Fruit fly (Drosophila melanogaster) whole organism, embryonic: Measurements from ENCODE around the gene CG9837.
A peak's percentile ranks its signal among the peaks of the same experiment; 100 is the strongest.

Source experiments
- ATbp ChIP-seq: fragments of 200-800 bp; sonication (Bioruptor generic); optimal IDR thresholded peaks from 2 replicates; lab custom pipeline; 2017; ENCODE audit warnings: missing biosample characterization, mild to moderate bottlenecking, missing genetic modification characterization, missing genetic modification reagents
- Awh ChIP-seq: fragments of 200-800 bp; sonication (Bioruptor generic); IDR thresholded peaks from 2 replicates; pipeline ENCODE4, ENCODE4 v1.3.6; 2022; ENCODE audit warnings: missing biosample characterization, missing genetic modification characterization
- CG10274 ChIP-seq: fragments of 200-800 bp; sonication (Bioruptor generic); optimal IDR thresholded peaks from 3 replicates; lab custom pipeline; 2017; ENCODE audit warnings: missing biosample characterization, mild to moderate bottlenecking, missing genetic modification characterization
- CG10979 ChIP-seq: fragments of 200-800 bp; sonication (Bioruptor generic); optimal IDR thresholded peaks from 2 replicates; lab custom pipeline; 2018; ENCODE audit warnings: missing biosample characterization, mild to moderate bottlenecking, missing genetic modification characterization, moderate library complexity
- CG12391 ChIP-seq: fragments of 200-800 bp; sonication (Bioruptor generic); optimal IDR thresholded peaks from 3 replicates; lab custom pipeline; 2018; ENCODE audit warnings: missing biosample characterization, mild to moderate bottlenecking, missing genetic modification characterization, moderate library complexity
- CG15269 ChIP-seq: fragments of 200-800 bp; sonication (Bioruptor generic); optimal IDR thresholded peaks from 2 replicates; lab custom pipeline; 2018; ENCODE audit warnings: missing biosample characterization, mild to moderate bottlenecking, missing genetic modification characterization, moderate library complexity
- CG1602 ChIP-seq: fragments of 200-800 bp; sonication (Bioruptor generic); optimal IDR thresholded peaks from 3 replicates; lab custom pipeline; 2016; ENCODE audit warnings: missing biosample characterization, missing genetic modification characterization
- CG16863 ChIP-seq: fragments of 200-800 bp; sonication (Bioruptor generic); optimal IDR thresholded peaks from 3 replicates; lab custom pipeline; 2016; ENCODE audit warnings: missing biosample characterization, missing genetic modification characterization
- CG17359 ChIP-seq: fragments of 200-800 bp; sonication (Bioruptor generic); optimal IDR thresholded peaks from 3 replicates; lab custom pipeline; 2018; ENCODE audit warnings: missing biosample characterization, mild to moderate bottlenecking, missing genetic modification characterization, moderate library complexity
- CG2199 ChIP-seq: fragments of 200-800 bp; sonication (Bioruptor generic); IDR thresholded peaks from 3 replicates; pipeline ENCODE4 v1.3.6; 2022; ENCODE audit warnings: missing biosample characterization, missing genetic modification characterization
- CG2712 ChIP-seq: fragments of 200-800 bp; optimal IDR thresholded peaks from 3 replicates; lab custom pipeline; 2019; ENCODE audit warnings: missing biosample characterization, mild to moderate bottlenecking, missing genetic modification characterization, moderate library complexity
- CG4820 ChIP-seq: fragments of 200-800 bp; sonication (Bioruptor generic); optimal IDR thresholded peaks from 3 replicates; lab custom pipeline; 2016; ENCODE audit warnings: missing biosample characterization, missing genetic modification characterization
- CG8281 ChIP-seq: fragments of 200-800 bp; sonication (Bioruptor generic); optimal IDR thresholded peaks from 2 replicates; lab custom pipeline; 2018; ENCODE audit warnings: missing biosample characterization, mild to moderate bottlenecking, missing genetic modification characterization, moderate library complexity
- CG9727 ChIP-seq: fragments of 200-800 bp; sonication (Bioruptor generic); optimal IDR thresholded peaks from 3 replicates; lab custom pipeline; 2017; ENCODE audit warnings: missing biosample characterization, mild to moderate bottlenecking, missing genetic modification characterization
- CG9797 ChIP-seq: fragments of 200-800 bp; sonication (Bioruptor generic); optimal IDR thresholded peaks from 3 replicates; lab custom pipeline; 2018; ENCODE audit warnings: missing biosample characterization, mild to moderate bottlenecking, missing genetic modification characterization
- CkIIα-i1 ChIP-seq: fragments of 200-800 bp; sonication (Bioruptor generic); IDR thresholded peaks from 2 replicates; pipeline ENCODE4 v1.3.6; 2022; ENCODE audit warnings: missing biosample characterization, missing genetic modification characterization
- Gsc ChIP-seq: fragments of 200-800 bp; sonication (Bioruptor generic); IDR thresholded peaks from 2 replicates; pipeline ENCODE4 v1.3.6; 2022; ENCODE audit warnings: missing biosample characterization, missing genetic modification characterization
- H15 ChIP-seq: fragments of 200-800 bp; sonication (Bioruptor generic); IDR thresholded peaks from 3 replicates; pipeline ENCODE4 v1.3.6; 2022; ENCODE audit warnings: missing biosample characterization, missing genetic modification characterization
- HmgD ChIP-seq: fragments of 200-800 bp; sonication (Bioruptor generic); optimal IDR thresholded peaks from 3 replicates; lab custom pipeline; 2016; ENCODE audit warnings: missing biosample characterization, missing genetic modification characterization
- Hmr ChIP-seq: fragments of 200-800 bp; sonication (Bioruptor generic); optimal IDR thresholded peaks from 3 replicates; lab custom pipeline; 2017; ENCODE audit warnings: mild to moderate bottlenecking, missing biosample characterization, missing genetic modification reagents, missing genetic modification characterization
- Hr3 ChIP-seq: fragments of 200-800 bp; sonication (Bioruptor generic); optimal IDR thresholded peaks from 3 replicates; lab custom pipeline; 2016; ENCODE audit warnings: missing biosample characterization, missing genetic modification characterization
- Lim3 ChIP-seq: fragments of 200-800 bp; sonication (Bioruptor generic); IDR thresholded peaks from 2 replicates; pipeline ENCODE4 v1.3.6; 2022; ENCODE audit warnings: missing biosample characterization, missing genetic modification characterization
- Mad ChIP-seq: fragments of 200-800 bp; sonication (Bioruptor generic); optimal IDR thresholded peaks from 2 replicates; lab custom pipeline; 2016; ENCODE audit warnings: missing biosample characterization, missing genetic modification characterization
- Med ChIP-seq: fragments of 200-800 bp; sonication (Bioruptor generic); peaks from one replicate; lab custom pipeline; 2016; ENCODE audit warnings: missing biosample characterization, missing genetic modification characterization, mild to moderate bottlenecking, inconsistent platforms, moderate library complexity
- Mes4 ChIP-seq: fragments of 200-800 bp; sonication (Bioruptor generic); optimal IDR thresholded peaks from 2 replicates; lab custom pipeline; 2016; ENCODE audit warnings: missing biosample characterization, missing genetic modification characterization
- NFAT ChIP-seq: fragments of 200-800 bp; sonication (Bioruptor generic); IDR thresholded peaks from 2 replicates; pipeline ENCODE4 v1.3.6; 2022; ENCODE audit warnings: missing biosample characterization, missing genetic modification characterization
- Optix ChIP-seq: fragments of 200-800 bp; sonication (Bioruptor generic); IDR thresholded peaks from 3 replicates; pipeline ENCODE4 v1.3.6; 2022; ENCODE audit warnings: missing biosample characterization, missing genetic modification characterization
- Xrp1 ChIP-seq: fragments of 200-800 bp; sonication (Bioruptor generic); IDR thresholded peaks from 2 replicates; pipeline ENCODE4 v1.3.6; 2022; ENCODE audit warnings: missing biosample characterization, missing genetic modification characterization
- cad ChIP-seq: fragments of >200 bp; optimal IDR thresholded peaks from 2 replicates; lab custom pipeline; 2017; ENCODE audit warnings: missing biosample characterization, missing genetic modification characterization
- cg ChIP-seq: fragments of 200-800 bp; sonication (Bioruptor generic); optimal IDR thresholded peaks from 3 replicates; lab custom pipeline; 2019; ENCODE audit warnings: missing biosample characterization, mild to moderate bottlenecking, missing genetic modification characterization, moderate library complexity
- croc ChIP-seq: fragments of 200-800 bp; sonication (Bioruptor generic); conservative IDR thresholded peaks from 3 replicates; pipeline ENCODE4 v1.3.6; 2022; ENCODE audit warnings: missing biosample characterization, missing genetic modification characterization
- dmrt11E ChIP-seq: fragments of 200-800 bp; sonication (Bioruptor generic); optimal IDR thresholded peaks from 3 replicates; lab custom pipeline; 2018; ENCODE audit warnings: missing biosample characterization, mild to moderate bottlenecking, missing genetic modification characterization, moderate library complexity
- fd96Cb ChIP-seq: fragments of 200-800 bp; sonication (Bioruptor generic); optimal IDR thresholded peaks from 2 replicates; lab custom pipeline; 2018; ENCODE audit warnings: missing biosample characterization, mild to moderate bottlenecking, missing genetic modification characterization, moderate library complexity
- gem ChIP-seq: fragments of 200-800 bp; sonication (Bioruptor generic); optimal IDR thresholded peaks from 2 replicates; lab custom pipeline; 2019; ENCODE audit warnings: missing biosample characterization, mild to moderate bottlenecking, missing genetic modification characterization, moderate library complexity
- her ChIP-seq: fragments of 200-800 bp; sonication (Bioruptor generic); optimal IDR thresholded peaks from 2 replicates; lab custom pipeline; 2016; ENCODE audit warnings: missing biosample characterization, missing genetic modification characterization
- klu ChIP-seq: fragments of 200-800 bp; sonication (Bioruptor generic); IDR thresholded peaks from 2 replicates; pipeline ENCODE4 v1.3.6; 2022; ENCODE audit warnings: missing biosample characterization, missing genetic modification characterization
- kni ChIP-seq: fragments of 200-800 bp; sonication (Bioruptor generic); optimal IDR thresholded peaks from 3 replicates; lab custom pipeline; 2017; ENCODE audit warnings: mild to moderate bottlenecking, missing biosample characterization, missing genetic modification reagents, missing genetic modification characterization
- lbe ChIP-seq: fragments of 200-800 bp; sonication (Bioruptor generic); optimal IDR thresholded peaks from 2 replicates; lab custom pipeline; 2016; ENCODE audit warnings: missing biosample characterization, mild to moderate bottlenecking, missing genetic modification characterization
- lov ChIP-seq, 2 experiments: fragments of 200-800 bp in 1 of 2; fragments of >200 bp in 1 of 2; sonication (Bioruptor generic) in 1 of 2; IDR thresholded peaks in 1 of 2; optimal IDR thresholded peaks in 1 of 2; 2 replicates in 1 of 2; 3 replicates in 1 of 2; pipeline versions ENCODE4 v1.3.6 to Lab custom; 2017 to 2022; ENCODE audit warnings: missing biosample characterization in 1 of 2, missing genetic modification characterization in 1 of 2
- pros ChIP-seq: fragments of 200-800 bp; sonication (Bioruptor generic); optimal IDR thresholded peaks from 3 replicates; lab custom pipeline; 2019; ENCODE audit warnings: missing biosample characterization, mild to moderate bottlenecking, missing genetic modification characterization, moderate library complexity
- psq ChIP-seq: fragments of 200-800 bp; sonication (Bioruptor generic); optimal IDR thresholded peaks from 2 replicates; lab custom pipeline; 2017; ENCODE audit warnings: missing biosample characterization, missing genetic modification characterization
- ro ChIP-seq: fragments of 200-800 bp; sonication (Bioruptor generic); IDR thresholded peaks from 2 replicates; pipeline ENCODE4 v1.3.6; 2022; ENCODE audit warnings: missing biosample characterization, missing genetic modification characterization
- row ChIP-seq: fragments of 200-800 bp; sonication (Bioruptor generic); IDR thresholded peaks from 3 replicates; pipeline ENCODE4 v1.3.6; 2022; ENCODE audit warnings: missing biosample characterization, missing genetic modification characterization
- sna ChIP-seq: fragments of 200-800 bp; sonication (Bioruptor generic); IDR thresholded peaks from 2 replicates; pipeline ENCODE4 v1.3.6; 2022; ENCODE audit warnings: missing biosample characterization, missing genetic modification characterization; ENCODE audit not compliant: partially characterized antibody
- sqz ChIP-seq: fragments of 200-800 bp; sonication (Bioruptor generic); optimal IDR thresholded peaks from 3 replicates; lab custom pipeline; 2018; ENCODE audit warnings: missing biosample characterization, mild to moderate bottlenecking, missing genetic modification characterization
- tna ChIP-seq: fragments of 200-800 bp; sonication (Bioruptor generic); IDR thresholded peaks from 2 replicates; pipeline ENCODE4 v1.3.6; 2022; ENCODE audit warnings: missing biosample characterization, missing genetic modification characterization; ENCODE audit not compliant: partially characterized antibody
- twi ChIP-seq: fragments of 200-800 bp; optimal IDR thresholded peaks from 2 replicates; lab custom pipeline; 2019; ENCODE audit warnings: missing biosample characterization, mild to moderate bottlenecking, missing genetic modification characterization, moderate library complexity
- zen2 ChIP-seq: fragments of 200-800 bp; sonication (Bioruptor generic); IDR thresholded peaks from 3 replicates; pipeline ENCODE4 v1.3.6; 2022; ENCODE audit warnings: missing biosample characterization, missing genetic modification characterization; ENCODE audit not compliant: partially characterized antibody
- zf30C ChIP-seq: fragments of 200-800 bp; sonication (Bioruptor generic); optimal IDR thresholded peaks from 3 replicates; lab custom pipeline; 2018; ENCODE audit warnings: missing biosample characterization, mild to moderate bottlenecking, missing genetic modification characterization

Gene CG9837

dm6 chr3R:8849373-8850228 is 36.2 kb upstream of the CG9837 start (continued):
- peak; percentile 40 for TF ChIP-seq Med
- TF ChIP-seq Gsc = no peak
- TF ChIP-seq zen2 (GFP tag; lab: Robert Waterston, UW) = no peak
- TF ChIP-seq pros (GFP tag; lab: Kevin White, UChicago) = peak; percentile 14
- TF ChIP-seq Mad (GFP tag; lab: Kevin White, UChicago) = no peak
- no peak for TF ChIP-seq Lim3
- no peak for TF ChIP-seq CG10274 (GFP tag; lab: Kevin White, UChicago)
- peak; percentile 27 for TF ChIP-seq lbe (GFP tag; lab: Kevin White, UChicago)
- TF ChIP-seq her (GFP tag; lab: Kevin White, UChicago) = no peak
- TF ChIP-seq CG2712 (tag; lab: Kevin White, UChicago) = peak; percentile 60
- TF ChIP-seq CG10979 = peak; percentile 59
- peak; percentile 52 for TF ChIP-seq fd96Cb
- TF ChIP-seq Hr3 = no peak
- TF ChIP-seq ro (GFP tag; lab: Robert Waterston, UW) = no peak
- TF ChIP-seq cad (GFP tag; lab: Kevin White, UChicago) = no peak
- no peak for TF ChIP-seq CG8281 (tag; lab: Kevin White, UChicago)
- no peak for TF ChIP-seq CG9797
- no peak for TF ChIP-seq psq (GFP tag; lab: Kevin White, UChicago)
- TF ChIP-seq tna = no peak
- TF ChIP-seq CG1602 (GFP tag; lab: Kevin White, UChicago) = peak; percentile 43
- TF ChIP-seq klu (GFP tag; lab: Robert Waterston, UW) = no peak
- peak; percentile 76 for TF ChIP-seq dmrt11E (tag; lab: Kevin White, UChicago)
- TF ChIP-seq CG12391 = peak; percentile 65
- TF ChIP-seq CG4820 = peak; percentile 41
- TF ChIP-seq CG2199 (GFP tag; lab: Robert Waterston, UW) = peak; percentile 100
- no peak for TF ChIP-seq cg (GFP tag; lab: Kevin White, UChicago)
- TF ChIP-seq CG15269 (tag; lab: Kevin White, UChicago) = peak; percentile 6
- TF ChIP-seq Hmr (GFP tag; lab: Kevin White, UChicago) = peak; percentile 12
- TF ChIP-seq Optix (GFP tag; lab: Robert Waterston, UW) = no peak
- TF ChIP-seq sna (GFP tag; lab: Robert Waterston, UW) = no peak
- peak; percentile 58 for TF ChIP-seq CG9727 (GFP tag; lab: Kevin White, UChicago)
- TF ChIP-seq croc (GFP tag; lab: Robert Waterston, UW) = no peak
- no peak for TF ChIP-seq H15 (GFP tag; lab: Robert Waterston, UW)
- no peak for TF ChIP-seq NFAT (GFP tag; lab: Robert Waterston, UW)
- no peak for TF ChIP-seq CG16863
- TF ChIP-seq row = peak; percentile 36; the same call in 2 of the 3 replicates
- peak; percentile 55; the same call in 1 of the 2 replicates for TF ChIP-seq Xrp1 (GFP tag; lab: Robert Waterston, UW)
- TF ChIP-seq ATbp (GFP tag; lab: Kevin White, UChicago) = peak; percentile 19
- TF ChIP-seq CG17359 (tag; lab: Kevin White, UChicago) = peak; percentile 35
- TF ChIP-seq Mes4 (GFP tag; lab: Kevin White, UChicago) = peak; percentile 2
- no peak for TF ChIP-seq Awh (GFP tag; lab: Robert Waterston, UW)
- peak; percentile 73 for TF ChIP-seq gem (tag; lab: Kevin White, UChicago)
- peak; percentile 70 for TF ChIP-seq kni (GFP tag; lab: Kevin White, UChicago)
- no peak for TF ChIP-seq lov (optimal IDR thresholded peaks at IDR 0.05; lab: Kevin White, UChicago)
- TF ChIP-seq lov (GFP tag; IDR thresholded peaks at IDR 0.05; lab: Robert Waterston, UW) = no peak
- TF ChIP-seq CkIIα-i1 = no peak
- peak; percentile 7 for TF ChIP-seq sqz (GFP tag; lab: Kevin White, UChicago)
- no peak for TF ChIP-seq HmgD
- peak; percentile 77 for TF ChIP-seq zf30C (GFP tag; lab: Kevin White, UChicago)
- TF ChIP-seq twi (tag; lab: Kevin White, UChicago) = peak; percentile 100
